Worm (Caenorhabditis elegans) whole organism, late embryonic: Measurements from ENCODE around the gene R12B2.2.

ENCODE experiments used
- F13H6.1 ChIP-seq: sonication (generic microtip); optimal IDR thresholded peaks from 2 replicates; lab custom pipeline; 2016; ENCODE audit warnings: missing genetic modification characterization, missing compliant biosample characterization
- K02D7.2 ChIP-seq: sonication (generic microtip); optimal IDR thresholded peaks from 2 replicates; lab custom pipeline; 2017; ENCODE audit warnings: mild to moderate bottlenecking, missing genetic modification characterization, missing compliant biosample characterization
- K09A11.1 ChIP-seq: sonication (generic microtip); optimal IDR thresholded peaks from 2 replicates; lab custom pipeline; 2017; ENCODE audit warnings: antibody characterized with exemption, mild to moderate bottlenecking, missing genetic modification characterization, missing compliant biosample characterization; ENCODE audit not compliant: insufficient read depth
- T23F11.4 ChIP-seq: fragments of 200-800 bp; sonication (Bioruptor generic); optimal IDR thresholded peaks from 2 replicates; lab custom pipeline; 2018; ENCODE audit warnings: mild to moderate bottlenecking, missing genetic modification characterization, missing compliant biosample characterization
- ahr-1 ChIP-seq: sonication (generic microtip); optimal IDR thresholded peaks from 2 replicates; lab custom pipeline; 2016; ENCODE audit warnings: missing genetic modification characterization, missing compliant biosample characterization
- ceh-14 ChIP-seq: sonication (generic microtip); optimal IDR thresholded peaks from 2 replicates; lab custom pipeline; 2016; ENCODE audit warnings: missing genotype, missing genetic modification characterization, missing compliant biosample characterization
- ceh-18 ChIP-seq: sonication (generic microtip); optimal IDR thresholded peaks from 2 replicates; lab custom pipeline; 2016; ENCODE audit warnings: missing genetic modification characterization, missing compliant biosample characterization
- ceh-19 ChIP-seq: fragments of 200-800 bp; sonication (Bioruptor generic); optimal IDR thresholded peaks from 2 replicates; lab custom pipeline; 2018; ENCODE audit warnings: mild to moderate bottlenecking, missing genetic modification characterization, missing compliant biosample characterization
- ceh-2 ChIP-seq: sonication (generic microtip); optimal IDR thresholded peaks from 2 replicates; lab custom pipeline; 2016; ENCODE audit warnings: missing genotype, missing genetic modification characterization, missing compliant biosample characterization
- ceh-22 ChIP-seq: sonication (generic microtip); optimal IDR thresholded peaks from 2 replicates; lab custom pipeline; 2017; ENCODE audit warnings: missing biosample characterization, missing genetic modification characterization
- ceh-24 ChIP-seq: sonication (generic microtip); optimal IDR thresholded peaks from 2 replicates; lab custom pipeline; 2016; ENCODE audit warnings: mild to moderate bottlenecking, missing genetic modification characterization, missing compliant biosample characterization
- ceh-30 ChIP-seq: fragments of 150-350 bp; optimal IDR thresholded peaks from 2 replicates; lab custom pipeline; 2014; ENCODE audit warnings: missing biosample characterization, missing genetic modification characterization
- ceh-34 ChIP-seq: sonication (generic microtip); optimal IDR thresholded peaks from 2 replicates; lab custom pipeline; 2016; ENCODE audit warnings: mild to moderate bottlenecking, missing genetic modification characterization, missing compliant biosample characterization
- ceh-6 ChIP-seq: fragments of 200-800 bp; sonication (Bioruptor generic); optimal IDR thresholded peaks from 2 replicates; lab custom pipeline; 2018; ENCODE audit warnings: mild to moderate bottlenecking, missing genetic modification characterization, missing compliant biosample characterization
- che-1 ChIP-seq: sonication (generic microtip); optimal IDR thresholded peaks from 2 replicates; lab custom pipeline; 2016; ENCODE audit warnings: mild to moderate bottlenecking, missing genetic modification characterization, missing compliant biosample characterization
- dmd-4 ChIP-seq: sonication (generic microtip); optimal IDR thresholded peaks from 2 replicates; lab custom pipeline; 2016; ENCODE audit warnings: borderline replicate concordance, missing genetic modification characterization, missing compliant biosample characterization
- dve-1 ChIP-seq: sonication (generic microtip); optimal IDR thresholded peaks from 2 replicates; lab custom pipeline; 2017; ENCODE audit warnings: antibody characterized with exemption, mild to moderate bottlenecking, missing genetic modification characterization, missing compliant biosample characterization
- elt-4 ChIP-seq: sonication (generic microtip); optimal IDR thresholded peaks from 2 replicates; lab custom pipeline; 2016; ENCODE audit warnings: missing genetic modification characterization, missing compliant biosample characterization
- ets-4 ChIP-seq: sonication (generic microtip); optimal IDR thresholded peaks from 2 replicates; lab custom pipeline; 2016; ENCODE audit warnings: missing genetic modification characterization, missing compliant biosample characterization
- eyg-1 ChIP-seq: sonication (generic microtip); optimal IDR thresholded peaks from 2 replicates; lab custom pipeline; 2016; ENCODE audit warnings: missing genotype, missing genetic modification characterization, missing compliant biosample characterization
- fkh-6 ChIP-seq: sonication (generic microtip); optimal IDR thresholded peaks from 2 replicates; lab custom pipeline; 2016; ENCODE audit warnings: missing genetic modification characterization, missing compliant biosample characterization
- gmeb-2 ChIP-seq: sonication (generic microtip); optimal IDR thresholded peaks from 2 replicates; lab custom pipeline; 2016; ENCODE audit warnings: missing genetic modification characterization, inconsistent platforms, missing compliant biosample characterization
- hlh-13 ChIP-seq: fragments of 200-800 bp; sonication (Bioruptor generic); optimal IDR thresholded peaks from 2 replicates; lab custom pipeline; 2018; ENCODE audit warnings: mild to moderate bottlenecking, missing genetic modification characterization, missing compliant biosample characterization
- lin-11 ChIP-seq: fragments of 200-800 bp; sonication (Bioruptor generic); optimal IDR thresholded peaks from 2 replicates; lab custom pipeline; 2018; ENCODE audit warnings: mild to moderate bottlenecking, missing genetic modification characterization, missing compliant biosample characterization
- madf-2 ChIP-seq: sonication (generic microtip); optimal IDR thresholded peaks from 2 replicates; lab custom pipeline; 2017; ENCODE audit warnings: missing genetic modification characterization, missing compliant biosample characterization
- nhr-232 ChIP-seq: sonication (generic microtip); optimal IDR thresholded peaks from 2 replicates; lab custom pipeline; 2016; ENCODE audit warnings: missing genetic modification characterization, missing compliant biosample characterization
- odd-2 ChIP-seq: sonication (generic microtip); optimal IDR thresholded peaks from 2 replicates; lab custom pipeline; 2017; ENCODE audit warnings: antibody characterized with exemption, mild to moderate bottlenecking, missing genetic modification characterization, missing compliant biosample characterization
- pax-1 ChIP-seq: fragments of 150-350 bp; optimal IDR thresholded peaks from 2 replicates; lab custom pipeline; 2014; ENCODE audit warnings: missing biosample characterization, missing genetic modification characterization
- pha-2 ChIP-seq: sonication (generic microtip); optimal IDR thresholded peaks from 2 replicates; lab custom pipeline; 2017; ENCODE audit warnings: mild to moderate bottlenecking, missing genetic modification characterization, missing compliant biosample characterization
- pha-4 ChIP-seq: fragments of 150-350 bp; optimal IDR thresholded peaks from 2 replicates; lab custom pipeline; 2018; ENCODE audit warnings: missing biosample characterization, missing genetic modification reagents, missing genetic modification characterization
- pqm-1 ChIP-seq: sonication (generic microtip); optimal IDR thresholded peaks from 2 replicates; lab custom pipeline; 2016; ENCODE audit warnings: missing genetic modification characterization, missing compliant biosample characterization
- pros-1 ChIP-seq: fragments of 150-350 bp; optimal IDR thresholded peaks from 2 replicates; lab custom pipeline; 2014; ENCODE audit warnings: missing biosample characterization, missing genetic modification reagents, missing genetic modification characterization
- rnt-1 ChIP-seq: sonication (generic microtip); optimal IDR thresholded peaks from 2 replicates; lab custom pipeline; 2016; ENCODE audit warnings: missing genetic modification characterization, missing compliant biosample characterization
- sdc-2 ChIP-seq: sonication (generic microtip); optimal IDR thresholded peaks from 2 replicates; lab custom pipeline; 2016; ENCODE audit warnings: missing genotype, missing genetic modification characterization, missing compliant biosample characterization
- sox-4 ChIP-seq: sonication (generic microtip); optimal IDR thresholded peaks from 2 replicates; lab custom pipeline; 2017; ENCODE audit warnings: mild to moderate bottlenecking, missing genetic modification characterization, inconsistent platforms, missing compliant biosample characterization
- syd-9 ChIP-seq: sonication (generic microtip); optimal IDR thresholded peaks from 2 replicates; lab custom pipeline; 2016; ENCODE audit warnings: mild to moderate bottlenecking, missing genetic modification characterization, moderate library complexity, missing compliant biosample characterization
- tbx-2 ChIP-seq: sonication (generic microtip); optimal IDR thresholded peaks from 2 replicates; lab custom pipeline; 2016; ENCODE audit warnings: missing genetic modification characterization, missing compliant biosample characterization
- unc-3 ChIP-seq, 2 experiments: fragments of 200-800 bp in 1 of 2; sonication (Bioruptor generic) in 1 of 2; sonication (generic microtip) in 1 of 2; conservative IDR thresholded peaks in 1 of 2; optimal IDR thresholded peaks in 1 of 2; 2 replicates each; pipeline versions ENCODE4 v1.3.6 to Lab custom; 2016 to 2022; ENCODE audit warnings: missing compliant biosample characterization in 2 of 2, missing genetic modification characterization in 2 of 2, missing genetic modification reagents in 1 of 2
- unc-42 ChIP-seq: sonication (generic microtip); optimal IDR thresholded peaks from 2 replicates; lab custom pipeline; 2016; ENCODE audit warnings: missing genotype, missing genetic modification characterization, missing compliant biosample characterization
- unc-55 ChIP-seq: sonication (generic microtip); optimal IDR thresholded peaks from 2 replicates; lab custom pipeline; 2017; ENCODE audit warnings: missing biosample characterization, missing genetic modification reagents, missing genetic modification characterization

Gene R12B2.2

ce11 chrIII:5802971-5803370 lies 3.8 kb upstream of the R12B2.2 start, which contains the start of the genes polq-1 and him-10 (continued):
- TF ChIP-seq pha-4 (tag; lab: Kevin White, UChicago) (no peak), che-1 (tag; lab: Kevin White, UChicago) (no peak), ceh-22 (tag; lab: Kevin White, UChicago) (no peak), T23F11.4 (no peak), fkh-6 (tag; lab: Kevin White, UChicago) (no peak), dve-1 (tag; lab: Kevin White, UChicago) (no peak), unc-42 (no peak), pha-2 (tag; lab: Kevin White, UChicago) (no peak), ceh-14 (no peak), eyg-1 (tag; lab: Kevin White, UChicago) (no peak), madf-2 (tag; lab: Kevin White, UChicago) (no peak), rnt-1 (tag; lab: Kevin White, UChicago) (peak; percentile 20), sdc-2 (tag; lab: Kevin White, UChicago) (no peak), dmd-4 (tag; lab: Kevin White, UChicago) (no peak), nhr-232 (tag; lab: Kevin White, UChicago) (no peak)

- TF ChIP-seq ceh-19 (GFP tag; lab: Kevin White, UChicago) (no peak), eyg-1 (tag; lab: Kevin White, UChicago) (no peak), rnt-1 (tag; lab: Kevin White, UChicago) (no peak), lin-11 (no peak), unc-3 (GFP tag; conservative IDR thresholded peaks at IDR 0.05; lab: Robert Waterston, UW) (no peak), unc-3 (tag; optimal IDR thresholded peaks at IDR 0.05; lab: Kevin White, UChicago) (no peak), elt-4 (tag; lab: Kevin White, UChicago) (no peak), nhr-232 (tag; lab: Kevin White, UChicago) (no peak), F13H6.1 (tag; lab: Kevin White, UChicago) (no peak), K09A11.1 (tag; lab: Kevin White, UChicago) (no peak), K02D7.2 (no peak), hlh-13 (GFP tag; lab: Kevin White, UChicago) (no peak), pha-2 (tag; lab: Kevin White, UChicago) (no peak)
Observed at ce11 chrIII:5805273-5805672, 1.5 kb upstream of the R12B2.2 start, which contains the start of gene R12B2.3. R12B2.3 (plus strand) TSS chrIII:5805573.

- TF ChIP-seq tbx-2 (tag; lab: Kevin White, UChicago): no peak
- TF ChIP-seq che-1 (tag; lab: Kevin White, UChicago): no peak
- TF ChIP-seq nhr-232 (tag; lab: Kevin White, UChicago): no peak
- TF ChIP-seq unc-55: no peak
- TF ChIP-seq pqm-1 (tag; lab: Kevin White, UChicago): no peak
- no peak for TF ChIP-seq dve-1 (tag; lab: Kevin White, UChicago)
- no peak for TF ChIP-seq F13H6.1 (tag; lab: Kevin White, UChicago)
- TF ChIP-seq pros-1 (tag; lab: Kevin White, UChicago): no peak
Observed at ce11 chrIII:5810012-5810411, 3.2 kb downstream of the R12B2.2 start.

- TF ChIP-seq gmeb-2 (tag; lab: Kevin White, UChicago) (no peak), ceh-34 (no peak), pax-1 (tag; lab: Kevin White, UChicago) (no peak), sox-4 (tag; lab: Kevin White, UChicago) (no peak), K09A11.1 (tag; lab: Kevin White, UChicago) (no peak), ahr-1 (tag; lab: Kevin White, UChicago) (no peak), syd-9 (no peak), pha-2 (tag; lab: Kevin White, UChicago) (no peak), ceh-18 (tag; lab: Kevin White, UChicago) (no peak), ets-4 (tag; lab: Kevin White, UChicago) (no peak), ceh-24 (no peak), che-1 (tag; lab: Kevin White, UChicago) (no peak), ceh-30 (no peak), madf-2 (tag; lab: Kevin White, UChicago) (no peak), ceh-2 (tag; lab: Kevin White, UChicago) (no peak), ceh-6 (GFP tag; lab: Kevin White, UChicago) (no peak), odd-2 (tag; lab: Kevin White, UChicago) (no peak)
Observed at ce11 chrIII:5811957-5812356, 5.1 kb downstream of the R12B2.2 start.
